Worm (Caenorhabditis elegans) whole organism, L2 larva: ENCODE data around the gene F54D5.7.

ENCODE experiments used
- F13H6.1 ChIP-seq: sonication (generic microtip); optimal IDR thresholded peaks from 2 replicates; lab custom pipeline; 2016; ENCODE audit warnings: missing genetic modification characterization, missing compliant biosample characterization
- Y55F3AM.14 ChIP-seq: fragments of 200-800 bp; sonication (Bioruptor generic); optimal IDR thresholded peaks from 2 replicates; lab custom pipeline; 2018; ENCODE audit warnings: mild to moderate bottlenecking, missing genetic modification characterization, missing compliant biosample characterization
- aly-2 ChIP-seq: fragments of 150-350 bp; optimal IDR thresholded peaks from 2 replicates; lab custom pipeline; 2014; ENCODE audit warnings: missing biosample characterization, missing genetic modification characterization
- ceh-82 ChIP-seq: fragments of 150-350 bp; optimal IDR thresholded peaks from 2 replicates; lab custom pipeline; 2014; ENCODE audit warnings: missing biosample characterization, missing genetic modification characterization
- dmd-4 ChIP-seq: sonication (generic microtip); optimal IDR thresholded peaks from 2 replicates; lab custom pipeline; 2017; ENCODE audit warnings: missing biosample characterization, missing genetic modification characterization
- nhr-11 ChIP-seq: fragments of 150-350 bp; optimal IDR thresholded peaks from 2 replicates; lab custom pipeline; 2014; ENCODE audit warnings: missing biosample characterization, missing genetic modification characterization
- nhr-21 ChIP-seq: fragments of 150-350 bp; optimal IDR thresholded peaks from 2 replicates; lab custom pipeline; 2014; ENCODE audit warnings: missing biosample characterization, missing genetic modification characterization
- nhr-25 ChIP-seq: fragments of 150-350 bp; sonication (generic microtip); optimal IDR thresholded peaks from 3 replicates; lab custom pipeline; 2014; ENCODE audit warnings: missing biosample characterization, missing genetic modification characterization
- peb-1 ChIP-seq: fragments of 150-350 bp; optimal IDR thresholded peaks from 2 replicates; lab custom pipeline; 2014; ENCODE audit warnings: missing biosample characterization, missing genetic modification characterization
- snpc-4 ChIP-seq: fragments of 150-350 bp; optimal IDR thresholded peaks from 2 replicates; lab custom pipeline; 2014; ENCODE audit warnings: missing biosample characterization, missing genetic modification characterization
- unc-39 ChIP-seq: fragments of 150-350 bp; optimal IDR thresholded peaks from 2 replicates; lab custom pipeline; 2014; ENCODE audit warnings: missing biosample characterization, missing genetic modification characterization
- unc-62 ChIP-seq: fragments of 150-350 bp; optimal IDR thresholded peaks from 2 replicates; lab custom pipeline; 2014; ENCODE audit warnings: missing biosample characterization, missing genetic modification reagents, missing genetic modification characterization

DNA sequence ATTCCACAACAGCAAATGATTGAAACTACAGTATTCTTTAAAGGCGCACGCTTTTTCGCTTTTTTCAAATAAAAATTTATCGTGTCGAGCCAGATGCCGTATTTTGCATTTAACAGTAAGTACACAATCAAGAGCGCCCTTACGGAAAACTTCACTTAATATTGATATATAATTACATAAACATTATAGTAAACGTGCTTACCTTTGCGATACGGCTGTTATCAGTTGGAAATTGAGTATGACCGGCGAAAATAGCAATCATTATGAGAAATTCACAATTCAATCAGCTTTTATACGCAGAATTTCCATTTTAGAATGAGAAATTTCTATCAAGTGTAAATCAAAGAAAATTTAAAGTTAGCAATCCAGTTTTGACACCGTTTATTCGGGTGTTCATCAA is 47.1 kb upstream of the F54D5.7 start, which contains the start of gene B0334.20:
- TF ChIP-seq nhr-21 (tag; lab: Kevin White, UChicago), result no peak
- TF ChIP-seq nhr-11 (tag; lab: Kevin White, UChicago), result no peak
- no peak for TF ChIP-seq snpc-4
- TF ChIP-seq F13H6.1 (tag; lab: Kevin White, UChicago), result no peak
- TF ChIP-seq ceh-82 (tag; lab: Kevin White, UChicago), result no peak
- TF ChIP-seq unc-62 (GFP tag; lab: Kevin White, UChicago), result no peak
- TF ChIP-seq aly-2 (tag; lab: Kevin White, UChicago), result no peak
- no peak for TF ChIP-seq peb-1
- TF ChIP-seq unc-39 (tag; lab: Kevin White, UChicago), result no peak
- TF ChIP-seq Y55F3AM.14 (GFP tag; lab: Kevin White, UChicago), result no peak
- no peak for TF ChIP-seq nhr-25 (tag; lab: Kevin White, UChicago)
- no peak for TF ChIP-seq dmd-4 (tag; lab: Kevin White, UChicago)
